Worm (Caenorhabditis elegans) whole organism, L4/young adult: Measurements from ENCODE around the gene pqn-87.

Source experiments
- W03F9.2 ChIP-seq: fragments of 150-350 bp; optimal IDR thresholded peaks from 2 replicates; lab custom pipeline; 2014; ENCODE audit warnings: missing biosample characterization, missing genetic modification characterization
- dao-5 ChIP-seq: sonication (generic microtip); optimal IDR thresholded peaks from 2 replicates; lab custom pipeline; 2016; ENCODE audit warnings: missing genotype, missing genetic modification characterization, moderate library complexity, missing compliant biosample characterization
- him-1 ChIP-seq: sonication (generic microtip); optimal IDR thresholded peaks from 2 replicates; lab custom pipeline; 2016; ENCODE audit warnings: missing genotype, missing genetic modification reagents, missing genetic modification characterization, missing compliant biosample characterization

Gene pqn-87

DNA sequence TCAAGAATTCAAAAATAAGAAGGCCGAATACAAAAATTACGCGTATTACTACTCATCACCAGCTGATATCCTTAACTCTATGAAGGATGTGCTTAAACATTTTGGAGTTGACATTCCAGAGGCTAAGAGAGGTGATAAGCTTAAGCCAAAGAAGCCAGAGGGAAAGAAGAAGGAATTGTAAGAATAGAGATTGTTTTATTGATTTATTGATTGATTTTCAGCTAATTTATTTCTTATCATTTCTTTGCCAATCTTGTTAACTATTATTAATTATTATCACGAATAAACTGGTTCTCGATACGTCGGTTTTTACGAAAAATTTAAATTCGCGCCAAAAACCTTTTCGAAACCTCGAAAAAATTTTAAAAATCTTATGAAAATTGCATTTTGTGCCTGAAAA, 16.9 kb upstream of the pqn-87 start:
- TF ChIP-seq dao-5 (tag; lab: Kevin White, UChicago) (no peak), W03F9.2 (no peak), him-1 (no peak)

DNA sequence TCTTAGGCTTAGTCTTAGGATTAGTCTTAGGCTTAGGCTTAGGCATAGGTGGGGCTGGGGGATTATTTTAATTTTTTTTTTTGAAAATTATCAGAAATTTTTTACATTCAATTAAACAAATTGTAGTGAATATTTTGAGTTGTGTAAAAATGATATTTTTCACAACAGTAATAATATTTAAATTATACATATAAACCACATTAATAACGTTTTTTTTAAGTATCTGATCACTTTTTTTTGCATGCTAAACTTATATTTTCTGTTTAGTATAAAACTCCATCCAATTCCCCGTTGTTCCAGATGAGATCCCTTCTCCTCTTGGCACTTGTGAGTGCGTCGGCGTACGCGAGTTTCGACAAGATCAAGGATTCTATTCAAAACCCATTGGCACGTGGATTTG, 15.2 kb upstream of the pqn-87 start, which contains the start of gene txdc-12.1:
Gene txdc-12.1, plus strand, starts transcription at position 301 of the 400 bp plus-strand sequence.
- TF ChIP-seq W03F9.2 (no peak), him-1 (no peak)

DNA sequence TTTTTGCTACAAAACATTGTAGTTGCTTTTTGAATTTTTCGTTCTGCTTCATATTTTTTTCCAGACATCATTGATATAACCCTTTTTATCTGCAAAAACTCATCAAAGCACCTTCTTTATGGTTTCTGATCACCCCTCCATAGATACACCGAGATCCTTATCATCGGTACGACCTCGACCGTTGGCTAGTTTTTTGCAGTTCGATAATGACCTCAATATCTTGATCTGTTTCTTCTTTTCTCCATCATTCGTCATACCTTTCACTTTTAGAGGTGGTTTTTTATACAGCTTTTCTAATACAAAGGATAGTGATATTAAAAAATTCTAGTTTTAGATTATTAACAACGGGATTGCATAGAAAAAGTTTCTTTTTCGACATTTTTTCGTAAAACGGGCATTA, 14.6 kb upstream of the pqn-87 start:
- TF ChIP-seq W03F9.2 (no peak), dao-5 (tag; lab: Kevin White, UChicago) (no peak), him-1 (no peak)

DNA sequence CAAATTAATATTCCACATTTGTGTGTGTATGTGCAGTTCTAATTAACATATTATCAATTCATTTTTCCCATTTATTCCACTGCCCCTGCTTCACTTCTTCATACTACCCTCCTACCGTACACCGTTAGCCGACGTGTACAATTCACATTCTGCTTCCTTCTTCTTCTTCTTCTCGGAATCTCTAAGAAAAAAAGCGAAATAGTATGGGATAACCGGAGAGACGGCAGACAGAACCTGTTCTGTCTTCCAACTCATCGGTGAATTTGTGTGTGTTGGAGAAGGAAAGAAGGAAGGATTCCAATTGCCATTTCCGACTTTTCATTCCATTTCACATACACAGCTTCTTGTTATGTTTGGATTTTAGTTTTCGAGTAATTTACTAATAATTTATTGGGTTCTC, 12.7 kb upstream of the pqn-87 start:
- no peak for TF ChIP-seq him-1
- no peak for TF ChIP-seq W03F9.2
- TF ChIP-seq dao-5 (tag; lab: Kevin White, UChicago), result no peak

DNA sequence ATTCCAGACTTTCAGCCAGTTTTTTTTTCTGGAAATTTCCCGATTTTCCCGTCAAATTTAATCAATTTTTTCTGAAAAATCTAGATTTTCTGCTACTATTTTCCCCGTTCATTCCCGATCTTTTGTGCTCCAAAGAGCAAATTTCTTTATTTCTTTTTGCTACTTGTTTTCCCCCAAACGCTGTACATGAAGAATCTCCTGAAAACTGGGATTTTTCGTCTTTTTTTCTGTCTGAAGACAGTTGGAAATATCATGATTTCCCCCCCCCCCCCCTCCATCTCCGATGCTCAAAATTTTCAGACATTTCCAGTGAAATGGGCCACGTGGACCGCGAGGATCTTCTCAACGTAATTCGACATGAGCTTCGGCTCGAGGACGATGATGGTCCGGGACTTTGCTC, 3.1 kb upstream of the pqn-87 start, which contains the start of gene sinh-1:
Gene sinh-1, plus strand, starts transcription at position 301 of the 400 bp plus-strand sequence.
- TF ChIP-seq dao-5 (tag; lab: Kevin White, UChicago) (no peak), W03F9.2 (no peak), him-1 (no peak)

DNA sequence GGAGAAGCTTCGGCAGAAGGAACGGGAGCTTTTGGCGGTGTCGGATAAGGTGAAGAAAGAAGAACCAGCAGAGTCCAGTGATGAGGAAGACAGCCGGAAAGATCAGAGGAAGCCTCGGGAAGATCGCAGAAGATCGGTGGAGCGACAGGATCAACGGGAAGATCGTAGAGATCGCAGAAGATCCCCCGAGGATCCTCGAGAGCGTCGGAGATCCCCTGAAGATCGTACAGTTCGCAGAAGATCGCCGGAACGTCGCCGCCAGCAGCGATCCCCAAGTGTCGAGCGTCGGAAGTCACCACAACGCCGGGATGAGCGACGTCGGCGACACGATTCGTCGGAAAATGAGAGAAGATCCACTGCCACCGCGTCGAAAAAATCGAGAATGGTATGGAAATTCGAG, 1.3 kb upstream of the pqn-87 start:
- TF ChIP-seq W03F9.2 (no peak), dao-5 (tag; lab: Kevin White, UChicago) (no peak), him-1 (no peak)

DNA sequence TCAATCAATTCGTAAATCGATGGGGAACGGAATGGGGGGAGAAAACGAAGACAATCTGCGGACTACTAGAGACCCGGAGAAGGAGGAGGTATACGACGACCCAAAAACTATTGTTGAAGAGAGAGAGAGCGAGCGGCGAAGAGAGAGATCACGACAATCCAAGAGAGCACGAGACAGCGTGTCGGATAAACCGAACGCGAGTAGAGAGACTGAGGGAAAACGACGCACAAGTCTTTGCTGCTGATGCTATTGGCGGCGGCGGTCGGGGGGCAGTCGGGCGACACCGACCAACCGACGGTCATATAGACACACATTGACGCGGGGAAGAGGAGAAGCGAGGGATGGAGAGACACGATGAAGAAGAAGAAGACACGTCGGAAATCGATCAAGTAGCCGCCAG, 2.4 kb downstream of the pqn-87 start:
- TF ChIP-seq dao-5 (tag; lab: Kevin White, UChicago) (peak; percentile 31), him-1 (peak; percentile 5), W03F9.2 (peak; percentile 20)

DNA sequence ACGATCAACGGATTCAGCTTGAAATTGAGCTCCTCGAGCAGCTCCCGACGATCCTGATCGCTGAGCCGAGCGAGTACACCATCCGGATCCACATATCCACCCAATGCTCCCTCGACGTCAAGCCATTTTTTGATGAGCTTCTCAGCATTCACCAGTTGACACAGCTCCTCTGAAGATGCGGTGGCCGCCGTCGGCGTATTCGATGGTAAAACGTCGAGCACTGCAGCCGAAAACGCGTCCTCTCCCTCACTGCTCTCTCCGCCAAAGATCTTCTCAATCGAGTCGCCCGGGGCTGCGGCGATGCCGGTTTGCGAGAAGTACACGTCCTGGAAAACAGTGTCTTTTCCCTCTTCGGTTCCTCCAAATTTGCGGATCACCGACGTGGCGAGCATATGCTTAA, 10.3 kb downstream of the pqn-87 start:
- no peak for TF ChIP-seq W03F9.2
- TF ChIP-seq him-1, result no peak
- TF ChIP-seq dao-5 (tag; lab: Kevin White, UChicago), result no peak

DNA sequence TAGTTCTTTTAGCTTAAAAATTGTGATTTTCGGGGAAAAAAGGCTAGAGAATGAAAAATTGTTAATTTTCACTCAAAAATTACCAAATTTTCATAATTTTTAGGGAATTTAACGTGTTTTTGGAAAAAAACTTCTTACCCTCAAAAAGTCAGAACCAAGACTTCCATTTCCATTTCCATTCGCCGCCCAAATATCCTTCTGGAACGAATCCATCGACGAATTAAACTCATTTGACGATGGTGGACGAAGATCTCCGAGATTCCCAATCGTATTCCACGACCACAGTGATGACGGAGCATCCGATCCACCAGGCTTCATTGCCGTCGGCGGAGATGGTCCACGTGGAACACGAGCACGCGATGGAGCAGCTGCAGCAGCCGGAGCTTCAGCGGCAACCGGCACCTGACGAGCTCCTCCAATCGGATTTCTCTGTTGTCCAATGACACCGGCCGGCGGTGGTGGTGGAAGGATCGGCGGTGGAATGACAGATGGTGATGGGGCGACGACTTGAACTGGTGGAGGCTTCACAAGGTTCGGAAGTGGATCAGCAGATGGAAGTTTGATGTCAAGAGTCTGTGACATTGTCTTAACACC, 13.1 kb downstream of the pqn-87 start:
- no peak for TF ChIP-seq W03F9.2
- TF ChIP-seq him-1, result no peak
- TF ChIP-seq dao-5 (tag; lab: Kevin White, UChicago), result no peak

DNA sequence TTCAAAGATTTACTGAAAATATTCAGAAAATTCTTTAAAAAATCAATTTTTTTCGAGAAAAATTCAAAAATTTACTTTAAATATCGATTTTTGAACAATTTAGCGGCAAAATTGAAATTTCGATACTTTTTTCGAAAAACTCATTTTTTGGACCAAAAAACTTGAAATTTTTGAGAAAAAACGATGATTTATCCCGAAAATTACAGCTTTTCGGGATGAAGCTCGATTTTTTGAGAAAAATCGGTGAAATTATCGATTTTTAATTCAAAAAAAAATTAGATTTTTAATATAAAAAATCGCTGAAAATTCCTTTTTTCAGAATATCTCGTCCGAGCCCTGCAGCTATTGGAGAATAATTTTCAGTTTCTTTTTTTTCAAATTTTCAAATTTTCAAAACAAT, 16.1 kb downstream of the pqn-87 start:
- no peak for TF ChIP-seq W03F9.2
- TF ChIP-seq dao-5 (tag; lab: Kevin White, UChicago), result no peak
- no peak for TF ChIP-seq him-1

DNA sequence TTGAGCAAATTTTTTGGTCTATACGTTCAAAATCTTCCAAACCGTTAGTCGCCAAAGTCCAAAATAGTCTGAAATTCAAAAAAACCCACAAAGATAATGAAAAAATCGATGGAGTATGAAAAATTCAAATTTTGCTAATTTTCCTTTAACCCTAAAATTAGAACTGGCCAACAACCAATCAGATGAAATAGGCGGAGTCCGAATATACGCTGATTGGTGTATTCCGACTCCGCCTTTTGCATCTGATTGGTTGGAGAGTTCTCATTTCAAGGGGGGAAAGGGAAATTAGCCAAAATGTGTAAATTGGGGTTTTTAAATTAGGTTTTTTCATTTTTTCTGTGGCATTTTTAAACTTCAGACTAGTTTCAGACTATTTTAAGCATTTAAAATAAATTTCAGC, 20.3 kb downstream of the pqn-87 start:
- no peak for TF ChIP-seq him-1
- TF ChIP-seq W03F9.2, result no peak
- TF ChIP-seq dao-5 (tag; lab: Kevin White, UChicago), result no peak

DNA sequence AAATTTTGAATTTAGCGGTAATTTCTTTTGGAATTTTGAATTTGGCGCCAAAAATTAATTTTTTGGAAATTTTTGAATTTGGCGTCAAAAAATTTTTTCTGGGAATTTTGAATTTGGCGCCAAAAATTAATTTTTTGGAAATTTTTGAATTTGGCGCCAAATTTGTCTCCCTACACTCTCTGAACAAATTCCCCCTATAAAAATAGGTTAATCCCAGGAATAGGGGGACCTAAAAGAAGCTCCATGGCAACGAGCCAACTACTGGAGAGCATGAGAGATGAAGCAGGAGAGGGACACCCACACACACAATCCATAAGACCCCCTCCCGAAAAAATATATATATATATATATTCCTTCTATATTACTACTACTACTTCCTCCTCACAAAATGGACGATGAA, 22.0 kb downstream of the pqn-87 start, which contains the start of gene aqp-12:
Gene aqp-12, plus strand, starts transcription at position 301 of the 400 bp plus-strand sequence.
- TF ChIP-seq him-1 (no peak), W03F9.2 (no peak), dao-5 (tag; lab: Kevin White, UChicago) (no peak)

DNA sequence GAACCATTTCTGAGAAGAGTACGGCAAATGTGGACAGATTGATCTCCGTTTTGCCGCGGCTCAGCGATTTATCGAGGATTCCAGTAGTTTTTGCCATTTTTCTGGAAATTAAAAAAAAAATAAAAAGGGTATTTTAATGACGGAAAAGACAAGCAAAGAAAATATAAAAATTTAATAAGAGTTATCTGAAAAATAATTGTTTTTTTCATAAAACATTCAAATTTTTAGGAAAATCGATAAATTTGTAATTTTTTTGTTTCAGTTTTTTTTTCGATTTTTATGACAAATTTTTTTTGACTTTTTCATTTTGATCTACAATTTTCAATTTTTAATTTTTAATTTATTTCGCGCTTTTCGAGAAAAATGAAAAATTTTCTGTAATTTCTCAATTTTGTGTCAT, 22.6 kb downstream of the pqn-87 start, which contains the start of gene trpp-5:
Gene trpp-5, minus strand, starts transcription at position 101 of the 400 bp plus-strand sequence.
- TF ChIP-seq him-1 (no peak), W03F9.2 (no peak), dao-5 (tag; lab: Kevin White, UChicago) (no peak)

DNA sequence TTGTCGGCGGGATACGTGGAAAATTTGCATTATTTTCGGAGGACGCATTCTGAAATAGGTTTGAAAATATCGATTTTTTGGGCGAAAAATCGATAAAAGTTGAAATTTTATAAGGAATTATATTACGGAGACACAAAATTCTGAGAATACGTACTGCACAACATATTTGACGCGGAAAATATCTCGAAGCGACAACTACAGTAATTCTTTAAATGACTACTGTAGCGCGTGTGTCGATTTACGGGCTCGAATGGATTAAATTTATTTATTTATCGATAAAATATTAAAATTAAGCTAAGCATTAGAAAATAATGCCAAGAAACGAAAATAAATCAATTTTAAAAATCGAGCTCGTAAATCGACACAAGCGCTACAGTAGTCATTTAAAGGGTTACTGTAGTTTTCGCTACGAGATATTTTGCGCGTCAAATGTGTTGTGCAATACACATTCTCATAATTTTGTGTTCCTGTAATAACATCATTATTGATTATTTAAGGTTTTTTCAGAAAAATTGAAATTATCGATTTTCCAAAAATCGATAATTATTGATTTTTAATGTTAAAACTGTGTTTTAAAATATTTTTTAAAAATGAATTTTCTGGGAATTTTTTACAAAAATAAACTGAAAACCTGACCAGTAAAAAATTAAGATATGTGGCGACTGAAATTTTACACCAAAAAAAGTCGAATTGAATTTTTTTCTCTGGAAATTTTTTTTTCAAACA, 24.8 kb downstream of the pqn-87 start, which contains the start of gene polg-1:
Gene polg-1, minus strand, starts transcription at position 51 of the 726 bp plus-strand sequence.
- no peak for TF ChIP-seq dao-5 (tag; lab: Kevin White, UChicago)
- TF ChIP-seq him-1, result no peak
- no peak for TF ChIP-seq W03F9.2

DNA sequence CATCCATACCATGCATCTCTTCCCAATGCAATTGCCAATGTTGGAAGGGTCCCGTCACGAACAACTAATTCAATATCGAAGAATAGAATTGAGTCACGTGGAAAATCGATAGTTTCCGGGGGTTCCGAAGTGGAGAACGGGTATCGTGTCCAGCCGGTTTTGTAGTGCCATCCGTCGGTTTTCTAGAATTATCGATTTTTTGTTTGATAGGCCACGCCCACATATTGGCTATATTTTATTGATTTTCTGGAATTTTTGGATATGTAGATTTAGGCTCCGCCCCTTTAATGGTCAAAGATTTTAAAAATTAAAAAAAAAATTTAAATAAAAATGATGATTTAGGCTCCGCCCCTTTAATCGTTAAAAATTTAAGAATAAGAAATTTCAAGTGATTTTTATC, 25.7 kb downstream of the pqn-87 start:
- TF ChIP-seq him-1 (no peak), dao-5 (tag; lab: Kevin White, UChicago) (no peak), W03F9.2 (no peak)
